Worm (Caenorhabditis elegans) whole organism, young adult: ENCODE data around the gene T28C6.11.

Experiments used
- B0019.2 ChIP-seq: fragments of 200-800 bp; sonication (Bioruptor generic); conservative IDR thresholded peaks from 2 replicates; pipeline ENCODE4 v1.3.6; 2022; ENCODE audit warnings: missing genetic modification reagents, missing genetic modification characterization, missing compliant biosample characterization
- B0035.1 ChIP-seq: sonication (generic microtip); optimal IDR thresholded peaks from 2 replicates; lab custom pipeline; 2016; ENCODE audit warnings: missing genetic modification characterization, mild to moderate bottlenecking, missing compliant biosample characterization, missing genotype, missing genetic modification reagents
- C06A6.2 ChIP-seq: fragments of 200-800 bp; sonication (Bioruptor generic); conservative IDR thresholded peaks from 2 replicates; pipeline ENCODE4 v1.3.6; 2022; ENCODE audit warnings: missing genetic modification characterization, missing compliant biosample characterization
- C17E4.6 ChIP-seq: fragments of 200-800 bp; sonication (Bioruptor generic); IDR thresholded peaks from 2 replicates; pipeline ENCODE4 v1.3.6; 2022; ENCODE audit warnings: missing genetic modification reagents, missing genetic modification characterization, missing compliant biosample characterization
- F10E7.11 ChIP-seq: sonication (generic microtip); optimal IDR thresholded peaks from 2 replicates; lab custom pipeline; 2017; ENCODE audit warnings: mild to moderate bottlenecking, missing genetic modification characterization, moderate library complexity, missing compliant biosample characterization
- F49E8.2 ChIP-seq: sonication (generic microtip); optimal IDR thresholded peaks from 3 replicates; lab custom pipeline; 2017; ENCODE audit warnings: missing genetic modification characterization, mild to moderate bottlenecking, missing compliant biosample characterization, antibody characterized with exemption, moderate library complexity; ENCODE audit not compliant: insufficient read depth
- F55B11.4 ChIP-seq: sonication (generic microtip); optimal IDR thresholded peaks from 2 replicates; lab custom pipeline; 2016; ENCODE audit warnings: missing compliant biosample characterization, missing genetic modification characterization, borderline replicate concordance; ENCODE audit not compliant: insufficient read depth
- T07F8.4 ChIP-seq: sonication (generic microtip); optimal IDR thresholded peaks from 2 replicates; lab custom pipeline; 2016; ENCODE audit warnings: mild to moderate bottlenecking, missing genetic modification characterization, moderate library complexity, missing compliant biosample characterization
- Y95B8A.8 ChIP-seq: fragments of 200-800 bp; sonication (Bioruptor generic); IDR thresholded peaks from 2 replicates; pipeline ENCODE4 v1.3.6; 2022; ENCODE audit warnings: missing genetic modification reagents, missing genetic modification characterization, missing compliant biosample characterization
- ama-1 ChIP-seq, 3 experiments: fragments of 150-350 bp in 1 of 3; sonication (generic microtip) in 2 of 3; optimal IDR thresholded peaks; 2 replicates each; lab custom pipeline; 2014 to 2018; ENCODE audit warnings: missing biosample characterization in 2 of 3, missing genetic modification characterization in 2 of 3, missing genetic modification reagents in 2 of 3
- aptf-2 ChIP-seq: fragments of 200-800 bp; sonication (Bioruptor generic); conservative IDR thresholded peaks from 2 replicates; pipeline ENCODE4 v1.3.6; 2022; ENCODE audit warnings: missing genetic modification reagents, missing genetic modification characterization, missing compliant biosample characterization
- aptf-3 ChIP-seq: fragments of 200-800 bp; sonication (Bioruptor generic); IDR thresholded peaks from 2 replicates; pipeline ENCODE4 v1.3.6; 2022; ENCODE audit warnings: missing genetic modification characterization, missing compliant biosample characterization
- athp-1 ChIP-seq: sonication (generic microtip); optimal IDR thresholded peaks from 2 replicates; lab custom pipeline; 2017; ENCODE audit warnings: mild to moderate bottlenecking, missing genetic modification characterization, missing compliant biosample characterization
- ceh-79 ChIP-seq: sonication (generic microtip); optimal IDR thresholded peaks from 2 replicates; lab custom pipeline; 2017; ENCODE audit warnings: mild to moderate bottlenecking, missing genetic modification characterization, missing compliant biosample characterization
- ceh-91 ChIP-seq: fragments of 200-800 bp; sonication (Bioruptor generic); IDR thresholded peaks from 2 replicates; pipeline ENCODE4 v1.3.6; 2022; ENCODE audit warnings: missing genetic modification reagents, missing genetic modification characterization, missing compliant biosample characterization
- die-1 ChIP-seq: sonication (generic microtip); optimal IDR thresholded peaks from 2 replicates; lab custom pipeline; 2016; ENCODE audit warnings: missing genotype, mild to moderate bottlenecking, missing genetic modification characterization, missing compliant biosample characterization
- dox-1 ChIP-seq: fragments of 200-800 bp; sonication (Bioruptor generic); IDR thresholded peaks from 2 replicates; pipeline ENCODE4 v1.3.6; 2022; ENCODE audit warnings: missing genetic modification reagents, missing genetic modification characterization, missing compliant biosample characterization
- dpl-1 ChIP-seq: fragments of 150-350 bp; optimal IDR thresholded peaks from 2 replicates; lab custom pipeline; 2014; ENCODE audit warnings: missing biosample characterization, missing genetic modification reagents, missing genetic modification characterization
- egl-44 ChIP-seq: fragments of 200-800 bp; sonication (Bioruptor generic); IDR thresholded peaks from 2 replicates; pipeline ENCODE4 v1.3.6; 2022; ENCODE audit warnings: missing genetic modification reagents, missing genetic modification characterization, missing compliant biosample characterization
- ets-4 ChIP-seq: fragments of 200-800 bp; sonication (Bioruptor generic); optimal IDR thresholded peaks from 2 replicates; lab custom pipeline; 2018; ENCODE audit warnings: mild to moderate bottlenecking, missing genetic modification characterization, missing compliant biosample characterization
- fkh-3 ChIP-seq: sonication (generic microtip); optimal IDR thresholded peaks from 2 replicates; lab custom pipeline; 2016; ENCODE audit warnings: mild to moderate bottlenecking, missing genetic modification characterization, missing compliant biosample characterization
- gei-17 ChIP-seq: fragments of 200-800 bp; sonication (Bioruptor generic); optimal IDR thresholded peaks from 2 replicates; lab custom pipeline; 2018; ENCODE audit warnings: mild to moderate bottlenecking, missing genetic modification characterization, missing compliant biosample characterization
- him-1 ChIP-seq: sonication (generic microtip); optimal IDR thresholded peaks from 2 replicates; lab custom pipeline; 2016; ENCODE audit warnings: missing genotype, missing genetic modification reagents, missing genetic modification characterization, missing compliant biosample characterization
- hlh-12 ChIP-seq: sonication (generic microtip); optimal IDR thresholded peaks from 2 replicates; lab custom pipeline; 2016; ENCODE audit warnings: missing genetic modification characterization, missing compliant biosample characterization
- hrde-1 ChIP-seq: sonication (generic microtip); optimal IDR thresholded peaks from 2 replicates; lab custom pipeline; 2016; ENCODE audit warnings: missing genetic modification characterization, mild to moderate bottlenecking, missing compliant biosample characterization, moderate library complexity, missing genotype, missing genetic modification reagents, borderline replicate concordance
- lag-1 ChIP-seq: fragments of 200-800 bp; sonication (Bioruptor generic); IDR thresholded peaks from 2 replicates; pipeline ENCODE4 v1.3.6; 2022; ENCODE audit warnings: missing genetic modification reagents, missing genetic modification characterization, missing compliant biosample characterization
- let-526 ChIP-seq: fragments of 200-800 bp; sonication (Bioruptor generic); IDR thresholded peaks from 2 replicates; pipeline ENCODE4 v1.3.6; 2022; ENCODE audit warnings: missing genetic modification reagents, missing genetic modification characterization, missing compliant biosample characterization
- let-607 ChIP-seq, 2 experiments: fragments of 200-800 bp in 1 of 2; sonication (Bioruptor generic) in 1 of 2; sonication (generic microtip) in 1 of 2; optimal IDR thresholded peaks; 2 replicates each; lab custom pipeline; 2016 to 2018; ENCODE audit warnings: mild to moderate bottlenecking in 2 of 2, missing compliant biosample characterization in 2 of 2, missing genetic modification characterization in 2 of 2, moderate library complexity in 2 of 2, missing genotype in 1 of 2
- lin-35 ChIP-seq, 3 experiments: fragments of 150-350 bp in 2 of 3; sonication (generic microtip) in 1 of 3; optimal IDR thresholded peaks; 2 replicates each; lab custom pipeline; 2014 to 2018; ENCODE audit warnings: missing biosample characterization in 3 of 3, missing genetic modification characterization in 3 of 3, missing genetic modification reagents in 3 of 3
- lin-40 ChIP-seq: sonication (generic microtip); optimal IDR thresholded peaks from 2 replicates; lab custom pipeline; 2016; ENCODE audit warnings: missing genetic modification characterization, mild to moderate bottlenecking, missing compliant biosample characterization, missing genotype, missing genetic modification reagents
- madf-3 ChIP-seq: fragments of 200-800 bp; sonication (Bioruptor generic); IDR thresholded peaks from 2 replicates; pipeline ENCODE4 v1.3.6; 2022; ENCODE audit warnings: missing genetic modification reagents, missing genetic modification characterization, missing compliant biosample characterization
- mcd-1 ChIP-seq: fragments of 200-800 bp; sonication (Bioruptor generic); IDR thresholded peaks from 2 replicates; pipeline ENCODE4 v1.3.6; 2022; ENCODE audit warnings: missing genetic modification reagents, missing genetic modification characterization, missing compliant biosample characterization
- mes-4 ChIP-seq: sonication (generic microtip); optimal IDR thresholded peaks from 2 replicates; lab custom pipeline; 2016; ENCODE audit warnings: missing genotype, missing genetic modification characterization, missing compliant biosample characterization
- nhr-120 ChIP-seq: fragments of 200-800 bp; sonication (Bioruptor generic); IDR thresholded peaks from 2 replicates; pipeline ENCODE4 v1.3.6; 2022; ENCODE audit warnings: missing genetic modification characterization, missing compliant biosample characterization
- nhr-80 ChIP-seq: sonication (generic microtip); optimal IDR thresholded peaks from 2 replicates; lab custom pipeline; 2016; ENCODE audit warnings: missing genetic modification characterization, missing compliant biosample characterization
- pha-4 ChIP-seq: fragments of 150-350 bp; sonication (generic microtip); optimal IDR thresholded peaks from 2 replicates; lab custom pipeline; 2014; ENCODE audit warnings: missing biosample characterization, missing genetic modification reagents, missing genetic modification characterization
- snpc-4 ChIP-seq, 5 experiments: fragments of 150-350 bp in 1 of 5; sonication (generic microtip) in 4 of 5; optimal IDR thresholded peaks; 2 replicates each; lab custom pipeline; 2014 to 2018; ENCODE audit warnings: missing genetic modification characterization in 5 of 5, missing biosample characterization in 3 of 5, antibody characterized with exemption in 2 of 5, mild to moderate bottlenecking in 2 of 5, missing compliant biosample characterization in 2 of 5, missing genotype in 2 of 5, moderate library complexity in 2 of 5, missing genetic modification reagents in 1 of 5
- somi-1 ChIP-seq: fragments of 200-800 bp; sonication (Bioruptor generic); optimal IDR thresholded peaks from 2 replicates; lab custom pipeline; 2018; ENCODE audit warnings: mild to moderate bottlenecking, missing genetic modification characterization, missing compliant biosample characterization
- unc-130 ChIP-seq: sonication (generic microtip); optimal IDR thresholded peaks from 2 replicates; lab custom pipeline; 2016; ENCODE audit warnings: missing genetic modification reagents, missing genetic modification characterization, missing compliant biosample characterization
- zfh-2 ChIP-seq: fragments of 200-800 bp; sonication (Bioruptor generic); conservative IDR thresholded peaks from 2 replicates; pipeline ENCODE4 v1.3.6; 2022; ENCODE audit warnings: missing genetic modification reagents, missing genetic modification characterization, missing compliant biosample characterization
- ztf-25 ChIP-seq: fragments of 200-800 bp; sonication (Bioruptor generic); IDR thresholded peaks from 2 replicates; pipeline ENCODE4 v1.3.6; 2022; ENCODE audit warnings: missing genetic modification reagents, missing genetic modification characterization, missing compliant biosample characterization
- ztf-26 ChIP-seq: sonication (generic microtip); optimal IDR thresholded peaks from 2 replicates; lab custom pipeline; 2017; ENCODE audit warnings: missing genetic modification characterization, missing compliant biosample characterization
- ztf-28 ChIP-seq: fragments of 200-800 bp; sonication (Bioruptor generic); IDR thresholded peaks from 2 replicates; pipeline ENCODE4 v1.3.6; 2022; ENCODE audit warnings: missing genetic modification reagents, missing genetic modification characterization, missing compliant biosample characterization
- ztf-6 ChIP-seq: fragments of 200-800 bp; sonication (Bioruptor generic); IDR thresholded peaks from 2 replicates; pipeline ENCODE4 v1.3.6; 2022; ENCODE audit warnings: missing genetic modification reagents, missing genetic modification characterization, missing compliant biosample characterization

Gene T28C6.11

DNA sequence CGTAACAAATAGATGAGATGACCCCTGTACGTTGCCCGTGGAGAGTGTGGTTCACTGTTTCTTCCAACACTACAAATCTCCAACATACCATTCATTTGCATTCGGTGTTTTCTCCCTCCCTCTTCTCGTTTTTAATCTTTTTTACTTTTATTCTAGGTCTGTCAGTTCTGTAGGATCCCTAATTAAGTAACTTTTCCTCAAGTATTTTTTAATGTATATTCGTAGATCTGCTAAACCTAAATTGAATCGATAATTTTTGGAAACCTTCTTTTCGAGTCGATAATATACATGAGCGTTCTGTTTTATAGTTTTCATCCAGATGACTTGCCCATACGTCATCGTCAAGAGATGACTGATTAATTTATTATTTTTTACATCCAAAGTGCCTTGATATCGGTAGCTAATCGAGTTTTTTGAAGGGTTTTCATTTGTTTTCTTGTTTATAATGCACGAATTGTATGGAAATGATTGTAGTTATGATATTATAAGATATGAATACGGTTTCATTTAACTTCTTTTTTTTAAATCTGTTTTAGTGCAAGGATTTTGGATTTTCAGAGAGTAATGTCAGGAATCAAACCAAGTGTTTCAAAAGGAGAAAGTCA is at the start of gene T28C6.11, which contains the start of gene T11B7.1:
T28C6.11 (minus strand) TSS at position 101 of the 605 bp plus-strand sequence.
T11B7.1 (plus strand) TSS at position 555 of the 605 bp plus-strand sequence.
- TF ChIP-seq somi-1 (GFP tag; lab: Kevin White, UChicago) (no peak), aptf-2 (no peak), gei-17 (no peak), him-1 (tag; lab: Kevin White, UChicago) (no peak), dpl-1 (GFP tag; lab: Kevin White, UChicago) (no peak), hrde-1 (tag; lab: Kevin White, UChicago) (no peak), madf-3 (GFP tag; lab: Robert Waterston, UW) (no peak), nhr-80 (tag; lab: Kevin White, UChicago) (no peak), ceh-91 (GFP tag; lab: Robert Waterston, UW) (no peak), Y95B8A.8 (GFP tag; lab: Robert Waterston, UW) (no peak), F49E8.2 (no peak), let-526 (GFP tag; lab: Robert Waterston, UW) (no peak), T07F8.4 (tag; lab: Kevin White, UChicago) (no peak), let-607 (tag; optimal IDR thresholded peaks at IDR 0.05; lab: Kevin White, UChicago) (no peak), nhr-120 (GFP tag; lab: Robert Waterston, UW) (no peak), ets-4 (GFP tag; lab: Kevin White, UChicago) (no peak), egl-44 (GFP tag; lab: Robert Waterston, UW) (no peak), zfh-2 (GFP tag; lab: Robert Waterston, UW) (no peak), ztf-26 (tag; lab: Kevin White, UChicago) (no peak)

- no peak for TF ChIP-seq dox-1 (GFP tag; lab: Robert Waterston, UW)
- TF ChIP-seq lag-1 (GFP tag; lab: Robert Waterston, UW): no peak
- TF ChIP-seq athp-1 (tag; lab: Kevin White, UChicago): no peak
- no peak for TF ChIP-seq ceh-79 (tag; lab: Kevin White, UChicago)
- no peak for TF ChIP-seq snpc-4 (GFP tag; optimal IDR thresholded peaks at IDR 0.05; lab: Kevin White, UChicago)
- TF ChIP-seq snpc-4 (tag; optimal IDR thresholded peaks at IDR 0.05; lab: Kevin White, UChicago): peak in 2 of 4 experiments; percentile 10 to 36
- peak in 1 of 3 experiments; percentile 64 for TF ChIP-seq lin-35 (GFP tag; optimal IDR thresholded peaks at IDR 0.05; lab: Kevin White, UChicago)
- TF ChIP-seq F55B11.4 (tag; lab: Kevin White, UChicago): no peak
- TF ChIP-seq unc-130 (GFP tag; lab: Kevin White, UChicago): peak; percentile 44
- TF ChIP-seq B0035.1 (tag; lab: Kevin White, UChicago): no peak
- TF ChIP-seq dpl-1 (GFP tag; lab: Kevin White, UChicago): peak; percentile 83
- no peak for TF ChIP-seq F10E7.11 (tag; lab: Kevin White, UChicago)
- no peak; the same call in 1 of the 2 replicates for TF ChIP-seq madf-3 (GFP tag; lab: Robert Waterston, UW)
- no peak for TF ChIP-seq mcd-1 (GFP tag; lab: Robert Waterston, UW)
- no peak for TF ChIP-seq ama-1 (optimal IDR thresholded peaks at IDR 0.05; lab: Kevin White, UChicago)
- TF ChIP-seq ama-1 (GFP tag; optimal IDR thresholded peaks at IDR 0.05; lab: Kevin White, UChicago): no peak
- no peak for TF ChIP-seq aptf-3
- TF ChIP-seq hlh-12 (tag; lab: Kevin White, UChicago): no peak
- TF ChIP-seq C17E4.6: 0 out of 2 replicates have a peak, but pooled peaks have one; percentile 14
- no peak for TF ChIP-seq aptf-2
- TF ChIP-seq lin-40 (tag; lab: Kevin White, UChicago): no peak
- no peak for TF ChIP-seq pha-4 (tag; lab: Kevin White, UChicago)
- no peak for TF ChIP-seq ztf-28
- no peak for TF ChIP-seq T07F8.4 (tag; lab: Kevin White, UChicago)
- TF ChIP-seq B0019.2 (GFP tag; lab: Robert Waterston, UW): peak; percentile 36; the same call in 1 of the 2 replicates
- TF ChIP-seq C06A6.2 (GFP tag; lab: Robert Waterston, UW): no peak
- TF ChIP-seq die-1: no peak
- TF ChIP-seq ztf-6: no peak
- TF ChIP-seq ztf-25 (GFP tag; lab: Robert Waterston, UW): no peak
- TF ChIP-seq ceh-91 (GFP tag; lab: Robert Waterston, UW): peak; percentile 91
- no peak for TF ChIP-seq mes-4 (tag; lab: Kevin White, UChicago)
- 0 out of 2 replicates have a peak, but pooled peaks have one; percentile 41 for TF ChIP-seq Y95B8A.8 (GFP tag; lab: Robert Waterston, UW)
- no peak for TF ChIP-seq fkh-3 (tag; lab: Kevin White, UChicago)
- no peak for TF ChIP-seq ztf-26 (tag; lab: Kevin White, UChicago)
Observed at ce11 chrIV:8888525-8889026, 48.5 kb upstream of the T28C6.11 start, which contains the start of gene oma-1. oma-1 (plus strand) TSS chrIV:8888976.
